Fruit fly (Drosophila melanogaster): Measurements from ENCODE around the gene BBS5.

Gene BBS5

DNA sequence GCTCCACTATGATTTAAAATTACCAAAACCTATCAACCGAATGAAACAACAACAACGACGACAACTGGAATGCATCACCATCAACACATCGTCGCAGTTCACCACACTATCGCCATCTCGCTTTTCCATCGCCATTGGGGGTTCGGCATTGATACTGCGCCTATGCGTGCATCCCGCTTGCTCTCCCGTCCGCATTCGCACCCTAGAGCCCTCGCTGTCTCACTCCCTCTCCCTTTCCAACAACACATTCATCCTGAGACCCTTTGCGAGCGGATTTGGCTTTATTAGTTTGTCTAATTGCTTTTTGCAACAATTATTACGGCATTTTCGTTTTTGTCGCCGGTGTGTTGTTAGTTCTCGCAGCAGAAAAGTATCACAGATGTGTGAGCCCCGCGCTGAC lies 19.2 kb downstream of the BBS5 start (continued):
- TF ChIP-seq CG9609 (GFP tag; optimal IDR thresholded peaks at IDR 0.05): no peak
- TF ChIP-seq eve (GFP tag; optimal IDR thresholded peaks at IDR 0.05): no peak
- TF ChIP-seq Optix (GFP tag; IDR thresholded peaks at IDR 0.05): no peak; the same call in 2 of the 3 replicates
- TF ChIP-seq NFAT (GFP tag; IDR thresholded peaks at IDR 0.05): no peak
- TF ChIP-seq Antp (GFP tag; optimal IDR thresholded peaks at IDR 0.05): no peak
- TF ChIP-seq Deaf1 (tag; optimal IDR thresholded peaks at IDR 0.05): peak; percentile 69
- no peak for TF ChIP-seq bcd (GFP tag; optimal IDR thresholded peaks at IDR 0.05)
- TF ChIP-seq CG10267 (tag; optimal IDR thresholded peaks at IDR 0.05): no peak
- no peak for TF ChIP-seq usp (GFP tag; optimal IDR thresholded peaks at IDR 0.05)
- no peak for TF ChIP-seq CG30403 (GFP tag; optimal IDR thresholded peaks at IDR 0.05)
- TF ChIP-seq CG42726 (GFP tag; IDR thresholded peaks at IDR 0.05; ENCODE audit: partially characterized antibody): no peak
- TF ChIP-seq Nf-YB (GFP tag; optimal IDR thresholded peaks at IDR 0.05): peak; percentile 99
- no peak for TF ChIP-seq dimm (GFP tag; IDR thresholded peaks at IDR 0.05)

DNA sequence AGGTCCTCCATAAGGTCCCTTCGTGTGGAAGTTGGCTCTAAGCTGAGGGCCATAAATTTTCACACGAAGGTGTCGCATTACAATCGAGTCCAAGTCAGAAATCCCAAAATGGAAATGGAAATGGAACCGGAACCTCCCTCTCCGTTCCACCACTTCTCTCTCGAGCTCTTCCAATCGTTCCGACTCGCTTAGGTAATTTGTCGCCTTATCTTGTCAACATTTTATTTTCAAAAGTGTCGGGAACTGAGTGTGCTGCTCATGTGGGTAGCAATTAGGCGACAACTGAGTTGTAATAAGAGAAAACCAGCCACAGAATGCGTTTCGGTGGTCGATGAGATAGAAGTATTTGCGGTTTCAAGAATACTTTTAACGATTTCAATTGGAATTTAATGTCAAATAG lies 24.6 kb downstream of the BBS5 start:
- TF ChIP-seq prd (optimal IDR thresholded peaks at IDR 0.05) (no peak), prd (GFP tag; IDR thresholded peaks at IDR 0.05) (peak; percentile 29; the same call in 1 of the 3 replicates), gcm (GFP tag; optimal IDR thresholded peaks at IDR 0.05) (peak; percentile 46), CG15601 (tag; optimal IDR thresholded peaks at IDR 0.05) (no peak), CG15479 (GFP tag; optimal IDR thresholded peaks at IDR 0.05) (peak; percentile 19), Nf-YB (GFP tag; optimal IDR thresholded peaks at IDR 0.05) (peak; percentile 51), CkIIα-i1 (GFP tag; IDR thresholded peaks at IDR 0.05) (no peak), zen (tag; optimal IDR thresholded peaks at IDR 0.05) (peak; percentile 4), Dp (GFP tag; optimal IDR thresholded peaks at IDR 0.05) (no peak), pfk (GFP tag; optimal IDR thresholded peaks at IDR 0.05) (peak; percentile 62), bigmax (GFP tag; optimal IDR thresholded peaks at IDR 0.05) (no peak), CG2199 (GFP tag; IDR thresholded peaks at IDR 0.05) (0 out of 3 replicates have a peak, but pooled peaks have one; percentile 19), twi (tag; optimal IDR thresholded peaks at IDR 0.05) (peak; percentile 44)

- no peak for TF ChIP-seq CG13296 (GFP tag; optimal IDR thresholded peaks at IDR 0.05)
- TF ChIP-seq CG9437 (GFP tag; optimal IDR thresholded peaks at IDR 0.05): no peak
- no peak for TF ChIP-seq CG13424 (tag; optimal IDR thresholded peaks at IDR 0.05)
- TF ChIP-seq Nf-YB (GFP tag; optimal IDR thresholded peaks at IDR 0.05): peak; percentile 91
- no peak for TF ChIP-seq CG15479 (GFP tag; optimal IDR thresholded peaks at IDR 0.05)
- no peak for TF ChIP-seq otp (GFP tag; IDR thresholded peaks at IDR 0.05)
- no peak for TF ChIP-seq CG17829 (tag; optimal IDR thresholded peaks at IDR 0.05)
- 0 out of 3 replicates have a peak, but pooled peaks have one; percentile 11 for TF ChIP-seq Optix (GFP tag; IDR thresholded peaks at IDR 0.05)
- no peak for TF ChIP-seq CG14965 (GFP tag; optimal IDR thresholded peaks at IDR 0.05; ENCODE audit: borderline replicate concordance)
- no peak for TF ChIP-seq CG2129 (GFP tag; IDR thresholded peaks at IDR 0.05; ENCODE audit: partially characterized antibody)
- TF ChIP-seq CG4360 (GFP tag; IDR thresholded peaks at IDR 0.05): no peak
- TF ChIP-seq dati (GFP tag; IDR thresholded peaks at IDR 0.05): no peak
- peak; percentile 95 for TF ChIP-seq Nf-YC (tag; optimal IDR thresholded peaks at IDR 0.05)
- TF ChIP-seq seq (GFP tag; IDR thresholded peaks at IDR 0.05): peak; percentile 63
- TF ChIP-seq lola (GFP tag; optimal IDR thresholded peaks at IDR 0.05): no peak
- TF ChIP-seq crol (GFP tag; IDR thresholded peaks at IDR 0.05): peak; percentile 21; the same call in 1 of the 2 replicates
- no peak for TF ChIP-seq dm (GFP tag; optimal IDR thresholded peaks at IDR 0.05)
- TF ChIP-seq Ets65A (GFP tag): peak; percentile 4
- TF ChIP-seq Oaz (GFP tag; IDR thresholded peaks at IDR 0.05): no peak
- peak; percentile 93 for TF ChIP-seq Deaf1 (tag; optimal IDR thresholded peaks at IDR 0.05)
- TF ChIP-seq CG14050 (GFP tag; IDR thresholded peaks at IDR 0.05): no peak
- TF ChIP-seq abd-A (tag; optimal IDR thresholded peaks at IDR 0.05): peak; percentile 19
- TF ChIP-seq Med (GFP tag): no peak
- TF ChIP-seq esg (GFP tag; conservative IDR thresholded peaks at IDR 0.05): no peak
- TF ChIP-seq CG12942 (GFP tag; optimal IDR thresholded peaks at IDR 0.05): no peak
- no peak for TF ChIP-seq CG6272 (GFP tag; IDR thresholded peaks at IDR 0.05)
- TF ChIP-seq Spps (tag; optimal IDR thresholded peaks at IDR 0.05): no peak
- no peak for TF ChIP-seq CG15514 (GFP tag; optimal IDR thresholded peaks at IDR 0.05)
Observed at dm6 chr3R:4842958-4843357, 26.8 kb downstream of the BBS5 start.
